Worm (Caenorhabditis elegans): ENCODE measurements around the gene Y53C12B.1.

ce11 chrII:9753730-9754129 lies 7.9 kb upstream of the Y53C12B.1 start, which contains the start of gene ZK1321.1:
- TF ChIP-seq ceh-9 (tag; optimal IDR thresholded peaks at IDR 0.05) (no peak), nhr-11 (tag; optimal IDR thresholded peaks at IDR 0.05) (no peak), unc-3 (GFP tag; conservative IDR thresholded peaks at IDR 0.05) (no peak), unc-3 (tag; optimal IDR thresholded peaks at IDR 0.05) (no peak), nhr-232 (tag; optimal IDR thresholded peaks at IDR 0.05) (no peak), pha-2 (tag; optimal IDR thresholded peaks at IDR 0.05) (no peak), dve-1 (tag; optimal IDR thresholded peaks at IDR 0.05) (no peak), zip-5 (tag; optimal IDR thresholded peaks at IDR 0.05) (no peak), ttx-3 (tag; optimal IDR thresholded peaks at IDR 0.05) (no peak)

All from whole organism, late embryonic.